Worm (Caenorhabditis elegans) whole organism, early embryonic: Measurements from ENCODE around the gene F59H6.14.

Experiments used
- ama-1 ChIP-seq: fragments of 150-350 bp; optimal IDR thresholded peaks from 2 replicates; lab custom pipeline; 2014
- ceh-13 ChIP-seq: fragments of 200-800 bp; sonication (Bioruptor generic); optimal IDR thresholded peaks from 2 replicates; lab custom pipeline; 2018; ENCODE audit warnings: mild to moderate bottlenecking, missing genetic modification characterization, missing compliant biosample characterization
- ets-7 ChIP-seq: sonication (generic microtip); optimal IDR thresholded peaks from 2 replicates; lab custom pipeline; 2016; ENCODE audit warnings: missing genotype, missing genetic modification characterization, missing compliant biosample characterization
- flt-1 ChIP-seq: fragments of 200-800 bp; sonication (Bioruptor generic); IDR thresholded peaks from 2 replicates; pipeline ENCODE4 v1.3.6; 2022; ENCODE audit warnings: missing genetic modification characterization, missing compliant biosample characterization
- hmg-4 ChIP-seq: fragments of 200-800 bp; sonication (Bioruptor generic); optimal IDR thresholded peaks from 2 replicates; lab custom pipeline; 2018; ENCODE audit warnings: mild to moderate bottlenecking, missing genetic modification characterization, missing compliant biosample characterization
- scrt-1 ChIP-seq: fragments of 200-800 bp; sonication (Bioruptor generic); IDR thresholded peaks from 2 replicates; pipeline ENCODE4 v1.3.6; 2022; ENCODE audit warnings: missing genetic modification characterization, missing compliant biosample characterization
- sea-1 ChIP-seq: fragments of 200-800 bp; sonication (Bioruptor generic); conservative IDR thresholded peaks from 2 replicates; pipeline ENCODE4 v1.3.6; 2022; ENCODE audit warnings: missing genetic modification characterization, missing compliant biosample characterization
- tbx-37 ChIP-seq: fragments of 200-800 bp; sonication (Bioruptor generic); conservative IDR thresholded peaks from 2 replicates; pipeline ENCODE4 v1.3.6; 2022; ENCODE audit warnings: missing genetic modification reagents, missing genetic modification characterization, missing compliant biosample characterization

ce11 chrII:2064497-2064896 is 31.1 kb downstream of the F59H6.14 start, which contains the start of gene fbxb-6:
- TF ChIP-seq flt-1 (GFP tag; lab: Robert Waterston, UW) (no peak), hmg-4 (GFP tag; lab: Kevin White, UChicago) (no peak), tbx-37 (GFP tag; lab: Robert Waterston, UW) (no peak), ceh-13 (GFP tag; lab: Kevin White, UChicago) (no peak), ets-7 (tag; lab: Kevin White, UChicago) (no peak), ama-1 (no peak), scrt-1 (no peak), sea-1 (no peak)
